Fruit fly (Drosophila melanogaster) whole organism, embryonic: ENCODE measurements around the gene pasi2.
A peak's percentile ranks its signal among the peaks of the same experiment; 100 is the strongest.

Source experiments
- Ada2b ChIP-seq: fragments of 200-800 bp; sonication (Bioruptor generic); IDR thresholded peaks from 2 replicates; pipeline ENCODE4 v1.3.6; 2022; ENCODE audit warnings: missing biosample characterization, missing genetic modification characterization
- B-H1 ChIP-seq: fragments of 200-800 bp; sonication (Bioruptor generic); IDR thresholded peaks from 3 replicates; pipeline ENCODE4 v1.3.6; 2022; ENCODE audit warnings: missing biosample characterization, missing genetic modification characterization
- CG10274 ChIP-seq: fragments of 200-800 bp; sonication (Bioruptor generic); optimal IDR thresholded peaks from 3 replicates; lab custom pipeline; 2017; ENCODE audit warnings: missing biosample characterization, mild to moderate bottlenecking, missing genetic modification characterization
- CG1233 ChIP-seq: fragments of 200-800 bp; sonication (Bioruptor generic); optimal IDR thresholded peaks from 4 replicates; lab custom pipeline; 2018; ENCODE audit warnings: missing biosample characterization, mild to moderate bottlenecking, missing genetic modification characterization
- CG13894 ChIP-seq: fragments of 200-800 bp; sonication (Bioruptor generic); optimal IDR thresholded peaks from 3 replicates; lab custom pipeline; 2018; ENCODE audit warnings: missing biosample characterization, mild to moderate bottlenecking, missing genetic modification characterization, moderate library complexity
- CG14050 ChIP-seq: fragments of 200-800 bp; sonication (Bioruptor generic); IDR thresholded peaks from 3 replicates; pipeline ENCODE4 v1.3.6; 2022; ENCODE audit warnings: missing biosample characterization, missing genetic modification characterization
- CG14710 ChIP-seq: fragments of 200-800 bp; sonication (Bioruptor generic); optimal IDR thresholded peaks from 3 replicates; lab custom pipeline; 2019; ENCODE audit warnings: missing biosample characterization, mild to moderate bottlenecking, missing genetic modification characterization, moderate library complexity
- CG14965 ChIP-seq: fragments of 200-800 bp; sonication (Bioruptor generic); optimal IDR thresholded peaks from 2 replicates; lab custom pipeline; 2016; ENCODE audit warnings: missing biosample characterization, missing genetic modification characterization, borderline replicate concordance
- CG17186 ChIP-seq: fragments of 200-800 bp; sonication (Bioruptor generic); optimal IDR thresholded peaks from 3 replicates; lab custom pipeline; 2017; ENCODE audit warnings: missing biosample characterization, missing genetic modification reagents, missing genetic modification characterization
- CG17361 ChIP-seq: fragments of 200-800 bp; sonication (Bioruptor generic); IDR thresholded peaks from 3 replicates; pipeline ENCODE4 v1.3.6; 2022; ENCODE audit warnings: missing biosample characterization, missing genetic modification characterization
- CG18011 ChIP-seq: fragments of 200-800 bp; sonication (Bioruptor generic); optimal IDR thresholded peaks from 2 replicates; lab custom pipeline; 2017; ENCODE audit warnings: missing biosample characterization, missing genetic modification characterization, mild to moderate bottlenecking, moderate library complexity, missing genotype
- CG18476 ChIP-seq: fragments of 200-800 bp; sonication (Bioruptor generic); optimal IDR thresholded peaks from 2 replicates; lab custom pipeline; 2016; ENCODE audit warnings: missing biosample characterization, mild to moderate bottlenecking, missing genetic modification characterization
- CG18619 ChIP-seq: fragments of 200-800 bp; sonication (Bioruptor generic); optimal IDR thresholded peaks from 3 replicates; lab custom pipeline; 2017; ENCODE audit warnings: missing biosample characterization, mild to moderate bottlenecking, missing genetic modification characterization
- CG2712 ChIP-seq: fragments of 200-800 bp; optimal IDR thresholded peaks from 3 replicates; lab custom pipeline; 2019; ENCODE audit warnings: missing biosample characterization, mild to moderate bottlenecking, missing genetic modification characterization, moderate library complexity
- CG3163 ChIP-seq: fragments of 200-800 bp; sonication (Bioruptor generic); optimal IDR thresholded peaks from 3 replicates; lab custom pipeline; 2016; ENCODE audit warnings: missing biosample characterization, missing genetic modification characterization
- CG8089 ChIP-seq: fragments of 200-800 bp; sonication (Bioruptor generic); optimal IDR thresholded peaks from 3 replicates; lab custom pipeline; 2016; ENCODE audit warnings: missing biosample characterization, missing genetic modification characterization
- CG8944 ChIP-seq: fragments of 200-800 bp; sonication (Bioruptor generic); optimal IDR thresholded peaks from 3 replicates; lab custom pipeline; 2016; ENCODE audit warnings: missing biosample characterization, missing genetic modification characterization
- Dfd ChIP-seq, 2 experiments: fragments of >200 bp; optimal IDR thresholded peaks; 2 replicates each; lab custom pipeline; 2017; ENCODE audit warnings: missing biosample characterization in 2 of 2, missing genetic modification characterization in 2 of 2
- Dref ChIP-seq: fragments of 200-800 bp; sonication (Bioruptor generic); IDR thresholded peaks from 2 replicates; pipeline ENCODE4 v1.3.6; 2022; ENCODE audit warnings: missing biosample characterization, missing genetic modification characterization
- Ets97D ChIP-seq: fragments of 200-800 bp; sonication (Bioruptor generic); optimal IDR thresholded peaks from 3 replicates; lab custom pipeline; 2016; ENCODE audit warnings: missing biosample characterization, missing genetic modification characterization
- HmgD ChIP-seq: fragments of 200-800 bp; sonication (Bioruptor generic); optimal IDR thresholded peaks from 3 replicates; lab custom pipeline; 2016; ENCODE audit warnings: missing biosample characterization, missing genetic modification characterization
- Hmx ChIP-seq: fragments of 200-800 bp; sonication (Bioruptor generic); optimal IDR thresholded peaks from 2 replicates; lab custom pipeline; 2016; ENCODE audit warnings: missing biosample characterization, missing genetic modification characterization
- Kr ChIP-seq: fragments of 200-800 bp; sonication (Bioruptor generic); optimal IDR thresholded peaks from 2 replicates; lab custom pipeline; 2017; ENCODE audit warnings: missing biosample characterization, mild to moderate bottlenecking, missing genetic modification characterization
- NC2β ChIP-seq: fragments of 200-800 bp; sonication (Bioruptor generic); optimal IDR thresholded peaks from 2 replicates; lab custom pipeline; 2016; ENCODE audit warnings: missing biosample characterization, missing genetic modification characterization
- NFAT ChIP-seq: fragments of 200-800 bp; sonication (Bioruptor generic); IDR thresholded peaks from 2 replicates; pipeline ENCODE4 v1.3.6; 2022; ENCODE audit warnings: missing biosample characterization, missing genetic modification characterization
- NK7.1 ChIP-seq: fragments of 200-800 bp; sonication (Bioruptor generic); optimal IDR thresholded peaks from 3 replicates; lab custom pipeline; 2016; ENCODE audit warnings: missing biosample characterization, missing genetic modification characterization
- NfI ChIP-seq: fragments of 200-800 bp; sonication (Bioruptor generic); optimal IDR thresholded peaks from 3 replicates; lab custom pipeline; 2018; ENCODE audit warnings: missing biosample characterization, mild to moderate bottlenecking, missing genetic modification characterization, moderate library complexity
- Six4 ChIP-seq: fragments of 200-800 bp; sonication (Bioruptor generic); optimal IDR thresholded peaks from 2 replicates; lab custom pipeline; 2016; ENCODE audit warnings: missing biosample characterization, missing genetic modification characterization
- Tbp ChIP-seq: fragments of >200 bp; optimal IDR thresholded peaks from 2 replicates; lab custom pipeline; 2018; ENCODE audit warnings: missing biosample characterization, missing genetic modification characterization
- Usf ChIP-seq: fragments of 200-800 bp; sonication (Bioruptor generic); optimal IDR thresholded peaks from 2 replicates; lab custom pipeline; 2017; ENCODE audit warnings: missing genotype, missing biosample characterization, missing genetic modification characterization
- bsh ChIP-seq, 2 experiments: fragments of 200-800 bp; sonication (Bioruptor generic); optimal IDR thresholded peaks; 2 replicates each; lab custom pipeline; 2017 to 2018; ENCODE audit warnings: mild to moderate bottlenecking in 2 of 2, missing biosample characterization in 2 of 2, missing genetic modification characterization in 2 of 2, moderate library complexity in 1 of 2
- cg ChIP-seq: fragments of 200-800 bp; sonication (Bioruptor generic); optimal IDR thresholded peaks from 3 replicates; lab custom pipeline; 2019; ENCODE audit warnings: missing biosample characterization, mild to moderate bottlenecking, missing genetic modification characterization, moderate library complexity
- corto ChIP-seq: fragments of 200-800 bp; sonication (Bioruptor generic); optimal IDR thresholded peaks from 2 replicates; lab custom pipeline; 2016; ENCODE audit warnings: missing biosample characterization, mild to moderate bottlenecking, missing genetic modification characterization, moderate library complexity
- disco-r ChIP-seq: fragments of 200-800 bp; sonication (Bioruptor generic); optimal IDR thresholded peaks from 2 replicates; lab custom pipeline; 2016; ENCODE audit warnings: missing biosample characterization, missing genetic modification characterization
- gem ChIP-seq: fragments of 200-800 bp; sonication (Bioruptor generic); optimal IDR thresholded peaks from 2 replicates; lab custom pipeline; 2019; ENCODE audit warnings: missing biosample characterization, mild to moderate bottlenecking, missing genetic modification characterization, moderate library complexity
- hbn ChIP-seq: fragments of 200-800 bp; sonication (Bioruptor generic); IDR thresholded peaks from 2 replicates; pipeline ENCODE4 v1.3.6; 2022; ENCODE audit warnings: missing biosample characterization, missing genetic modification characterization; ENCODE audit not compliant: partially characterized antibody
- insv ChIP-seq, 2 experiments: fragments of 200-800 bp; sonication (Bioruptor generic); optimal IDR thresholded peaks; 3 replicates each; lab custom pipeline; 2016 to 2018; ENCODE audit warnings: missing biosample characterization in 2 of 2, missing genetic modification characterization in 2 of 2
- kay ChIP-seq: fragments of 200-800 bp; sonication (Bioruptor generic); optimal IDR thresholded peaks from 2 replicates; lab custom pipeline; 2016; ENCODE audit warnings: missing biosample characterization, missing genetic modification characterization
- odd ChIP-seq: fragments of 200-800 bp; sonication (Bioruptor generic); optimal IDR thresholded peaks from 2 replicates; lab custom pipeline; 2017; ENCODE audit warnings: missing biosample characterization, mild to moderate bottlenecking, missing genetic modification characterization
- p53 ChIP-seq: fragments of 200-800 bp; sonication (Bioruptor generic); optimal IDR thresholded peaks from 2 replicates; lab custom pipeline; 2016; ENCODE audit warnings: missing biosample characterization, missing genetic modification characterization
- pan ChIP-seq, 4 experiments: fragments of >200 bp in 3 of 4; fragments of 200-800 bp in 1 of 4; sonication (Bioruptor generic) in 1 of 4; optimal IDR thresholded peaks in 3 of 4; IDR thresholded peaks in 1 of 4; 2 replicates each; pipeline versions ENCODE4 v1.3.6 to Lab custom; 2017 to 2022; ENCODE audit warnings: missing biosample characterization in 2 of 4, missing genetic modification characterization in 2 of 4, mixed read lengths in 1 of 4
- pho ChIP-seq: fragments of 200-800 bp; sonication (Bioruptor generic); optimal IDR thresholded peaks from 2 replicates; lab custom pipeline; 2016; ENCODE audit warnings: missing biosample characterization, missing genetic modification characterization
- pum ChIP-seq: fragments of 200-800 bp; sonication (Bioruptor generic); optimal IDR thresholded peaks from 2 replicates; lab custom pipeline; 2016; ENCODE audit warnings: missing biosample characterization, missing genetic modification characterization
- sqz ChIP-seq: fragments of 200-800 bp; sonication (Bioruptor generic); optimal IDR thresholded peaks from 3 replicates; lab custom pipeline; 2018; ENCODE audit warnings: missing biosample characterization, mild to moderate bottlenecking, missing genetic modification characterization
- tll ChIP-seq, 2 experiments: fragments of 200-800 bp in 1 of 2; fragments of >200 bp in 1 of 2; sonication (Bioruptor generic) in 1 of 2; optimal IDR thresholded peaks; 2 replicates each; lab custom pipeline; 2017 to 2019; ENCODE audit warnings: missing biosample characterization in 2 of 2, missing genetic modification characterization in 2 of 2, mild to moderate bottlenecking in 1 of 2, moderate library complexity in 1 of 2
- twi ChIP-seq: fragments of 200-800 bp; optimal IDR thresholded peaks from 2 replicates; lab custom pipeline; 2019; ENCODE audit warnings: missing biosample characterization, mild to moderate bottlenecking, missing genetic modification characterization, moderate library complexity
- vnd ChIP-seq: fragments of 200-800 bp; sonication (Bioruptor generic); IDR thresholded peaks from 3 replicates; pipeline ENCODE4 v1.3.6; 2022; ENCODE audit warnings: missing biosample characterization, missing genetic modification characterization; ENCODE audit not compliant: partially characterized antibody
- zf30C ChIP-seq: fragments of 200-800 bp; sonication (Bioruptor generic); optimal IDR thresholded peaks from 3 replicates; lab custom pipeline; 2018; ENCODE audit warnings: missing biosample characterization, mild to moderate bottlenecking, missing genetic modification characterization

Gene pasi2

DNA sequence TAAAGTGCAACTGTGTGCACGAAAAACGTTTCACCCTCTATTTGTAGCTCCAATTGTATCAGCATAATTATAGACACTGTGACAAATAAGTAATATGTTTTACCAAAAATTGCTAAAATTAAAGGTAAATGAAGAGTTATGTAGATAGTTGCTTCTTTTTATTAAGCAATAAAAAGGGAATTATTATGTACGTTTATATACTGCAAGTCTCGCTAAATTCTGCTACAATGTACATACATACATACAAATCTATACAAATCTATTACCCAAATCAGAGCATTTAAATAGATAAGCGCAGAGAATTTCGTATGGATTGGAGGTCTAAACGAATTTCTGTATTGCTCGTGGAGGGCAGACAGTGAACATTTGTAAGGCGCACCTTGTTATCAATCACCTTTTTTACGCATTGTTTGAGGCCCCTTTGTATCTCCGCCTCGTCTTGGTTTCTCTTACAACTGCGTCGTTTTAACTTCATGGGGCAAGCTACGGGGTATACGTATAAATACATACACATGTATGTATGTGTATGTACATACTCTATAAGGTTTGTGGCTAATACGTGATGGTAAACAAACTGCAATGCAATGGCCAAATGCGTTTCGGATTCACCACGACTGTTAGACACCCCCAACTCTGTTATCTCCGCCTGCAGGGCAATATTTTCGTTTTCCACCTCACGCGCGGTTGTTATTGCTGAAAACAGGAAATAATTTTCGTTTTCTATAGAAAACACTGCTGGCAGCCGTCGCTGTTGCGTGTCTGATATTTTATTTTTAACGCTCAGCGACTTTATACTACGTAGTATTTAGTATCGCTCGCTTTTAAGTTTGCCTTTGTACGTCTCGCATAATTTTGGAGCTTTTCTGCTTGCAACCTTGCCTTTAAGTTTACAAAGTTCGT is 4.5 kb downstream of the pasi2 start (continued):
- TF ChIP-seq tll (GFP tag; optimal IDR thresholded peaks at IDR 0.05; lab: Kevin White, UChicago) (no peak), insv (GFP tag; optimal IDR thresholded peaks at IDR 0.05; lab: Kevin White, UChicago) (no peak), NfI (GFP tag; lab: Kevin White, UChicago) (peak; percentile 26), Ada2b (GFP tag; lab: Robert Waterston, UW) (no peak), CG13894 (tag; lab: Kevin White, UChicago) (no peak), NFAT (GFP tag; lab: Robert Waterston, UW) (no peak), CG18476 (GFP tag; lab: Kevin White, UChicago) (peak; percentile 51), NC2β (GFP tag; lab: Kevin White, UChicago) (peak; percentile 55), Dref (no peak), Tbp (GFP tag; lab: Kevin White, UChicago) (no peak), CG8089 (GFP tag; lab: Kevin White, UChicago) (peak; percentile 67), CG1233 (GFP tag; lab: Kevin White, UChicago) (peak; percentile 36), pum (GFP tag; lab: Kevin White, UChicago) (peak; percentile 44), CG10274 (GFP tag; lab: Kevin White, UChicago) (no peak), twi (tag; lab: Kevin White, UChicago) (peak; percentile 48), Six4 (GFP tag; lab: Kevin White, UChicago) (peak; percentile 65), Usf (no peak), kay (GFP tag; lab: Kevin White, UChicago) (peak; percentile 2), CG17186 (GFP tag; lab: Kevin White, UChicago) (peak; percentile 15), CG14965 (GFP tag; lab: Kevin White, UChicago) (no peak), bsh (GFP tag; optimal IDR thresholded peaks at IDR 0.05; lab: Kevin White, UChicago) (peak; percentile 52 to 82), CG14050 (no peak), CG14710 (peak; percentile 81), NK7.1 (GFP tag; lab: Kevin White, UChicago) (no peak), B-H1 (GFP tag; lab: Robert Waterston, UW) (peak; percentile 25; the same call in 1 of the 3 replicates), CG2712 (peak; percentile 86), CG18011 (GFP tag; lab: Kevin White, UChicago) (no peak), CG17361 (GFP tag; lab: Robert Waterston, UW) (peak; percentile 80), CG18619 (peak; percentile 48), cg (GFP tag; lab: Kevin White, UChicago) (peak; percentile 79), corto (GFP tag; lab: Kevin White, UChicago) (peak; percentile 7), Kr (peak; percentile 15), HmgD (GFP tag; lab: Kevin White, UChicago) (peak; percentile 7), CG8944 (GFP tag; lab: Kevin White, UChicago) (no peak), gem (tag; lab: Kevin White, UChicago) (peak; percentile 87), CG3163 (no peak), pan (optimal IDR thresholded peaks at IDR 0.05; lab: Kevin White, UChicago) (no peak), pan (GFP tag; optimal IDR thresholded peaks at IDR 0.05 in 1 of 2, IDR thresholded peaks at IDR 0.05 in 1 of 2) (peak in 1 of 2 experiments; percentile 73), pho (peak; percentile 8), zf30C (GFP tag; lab: Kevin White, UChicago) (peak; percentile 88), vnd (GFP tag; lab: Robert Waterston, UW) (no peak), Hmx (GFP tag; lab: Kevin White, UChicago) (peak; percentile 2), Dfd (GFP tag; optimal IDR thresholded peaks at IDR 0.05; lab: Kevin White, UChicago) (no peak), hbn (GFP tag; lab: Robert Waterston, UW) (no peak), sqz (GFP tag; lab: Kevin White, UChicago) (peak; percentile 52), disco-r (GFP tag; lab: Kevin White, UChicago) (peak; percentile 24), p53 (GFP tag; lab: Kevin White, UChicago) (peak; percentile 28), Ets97D (GFP tag; lab: Kevin White, UChicago) (no peak), odd (GFP tag; lab: Kevin White, UChicago) (peak; percentile 48)
